Worm (Caenorhabditis elegans) whole organism, young adult: ENCODE measurements around the gene T04C12.11.

Experiments used
- F33H1.4 ChIP-seq: fragments of 200-800 bp; sonication (Bioruptor generic); IDR thresholded peaks from 2 replicates; pipeline ENCODE4 v1.3.6; 2022; ENCODE audit warnings: missing genetic modification reagents, missing genetic modification characterization, missing compliant biosample characterization
- bed-1 ChIP-seq: fragments of 200-800 bp; sonication (Bioruptor generic); IDR thresholded peaks from 2 replicates; pipeline ENCODE4 v1.3.6; 2022; ENCODE audit warnings: missing genetic modification reagents, missing genetic modification characterization, missing compliant biosample characterization
- dpl-1 ChIP-seq: fragments of 150-350 bp; optimal IDR thresholded peaks from 2 replicates; lab custom pipeline; 2014; ENCODE audit warnings: missing biosample characterization, missing genetic modification reagents, missing genetic modification characterization

- TF ChIP-seq bed-1 (GFP tag; lab: Robert Waterston, UW), result no peak
- TF ChIP-seq F33H1.4 (GFP tag; lab: Robert Waterston, UW), result no peak
- no peak for TF ChIP-seq dpl-1 (GFP tag; lab: Kevin White, UChicago)
These were observed 20.6 kb downstream of the T04C12.11 start, which contains the start of gene pak-2 for ce11 chrV:11039379-11039954.
